Worm (Caenorhabditis elegans) whole organism, L4 larva: ENCODE measurements around the gene hrg-6.

Experiments
- D1046.2 ChIP-seq: fragments of 200-800 bp; sonication (Bioruptor generic); IDR thresholded peaks from 2 replicates; pipeline ENCODE4 v1.3.6; 2022; ENCODE audit warnings: missing genetic modification characterization, missing compliant biosample characterization
- F26F4.8 ChIP-seq: fragments of 200-800 bp; sonication (Bioruptor generic); conservative IDR thresholded peaks from 2 replicates; pipeline ENCODE4 v1.3.6; 2022; ENCODE audit warnings: missing genetic modification characterization, missing compliant biosample characterization
- F37D6.2 ChIP-seq: sonication (generic microtip); optimal IDR thresholded peaks from 2 replicates; lab custom pipeline; 2016; ENCODE audit warnings: mild to moderate bottlenecking, missing genetic modification characterization, missing compliant biosample characterization
- F44E2.7 ChIP-seq: fragments of 200-800 bp; sonication (Bioruptor generic); IDR thresholded peaks from 2 replicates; pipeline ENCODE4 v2.1.2; 2022; ENCODE audit warnings: missing genetic modification characterization, missing compliant biosample characterization
- T26A8.4 ChIP-seq: fragments of 200-800 bp; sonication (Bioruptor generic); IDR thresholded peaks from 2 replicates; pipeline ENCODE4 v1.3.6; 2022; ENCODE audit warnings: missing genetic modification characterization, missing compliant biosample characterization
- Y105C5A.15 ChIP-seq: fragments of 200-800 bp; sonication (Bioruptor generic); IDR thresholded peaks from 2 replicates; pipeline ENCODE4 v1.3.6; 2022; ENCODE audit warnings: missing genetic modification characterization, missing compliant biosample characterization
- aha-1 ChIP-seq: fragments of 150-350 bp; peaks from one replicate; lab custom pipeline; 2014; ENCODE audit warnings: missing biosample characterization, missing genetic modification characterization
- ama-1 ChIP-seq: fragments of 150-350 bp; optimal IDR thresholded peaks from 2 replicates; lab custom pipeline; 2014; ENCODE audit warnings: inconsistent platforms, mixed read lengths
- arid-1 ChIP-seq: fragments of 200-800 bp; sonication (Bioruptor generic); conservative IDR thresholded peaks from 2 replicates; pipeline ENCODE4 v1.3.6; 2022; ENCODE audit warnings: missing genetic modification reagents, missing genetic modification characterization, missing compliant biosample characterization
- attf-4 ChIP-seq: sonication (generic microtip); optimal IDR thresholded peaks from 3 replicates; lab custom pipeline; 2017; ENCODE audit warnings: missing biosample characterization, missing genetic modification characterization
- ceh-20 ChIP-seq: fragments of 200-800 bp; sonication (Bioruptor generic); IDR thresholded peaks from 2 replicates; pipeline ENCODE4 v1.3.6; 2022; ENCODE audit warnings: missing genetic modification reagents, missing genetic modification characterization, missing compliant biosample characterization
- ceh-62 ChIP-seq: sonication (generic microtip); optimal IDR thresholded peaks from 2 replicates; lab custom pipeline; 2017; ENCODE audit warnings: missing biosample characterization, missing genetic modification characterization
- ceh-82 ChIP-seq: sonication (generic microtip); optimal IDR thresholded peaks from 2 replicates; lab custom pipeline; 2017; ENCODE audit warnings: missing biosample characterization, missing genetic modification characterization
- ctbp-1 ChIP-seq: fragments of 200-800 bp; sonication (Bioruptor generic); IDR thresholded peaks from 2 replicates; pipeline ENCODE4 v1.3.6; 2022; ENCODE audit warnings: missing genetic modification reagents, missing genetic modification characterization, missing compliant biosample characterization
- daf-19 ChIP-seq: fragments of 200-800 bp; sonication (Bioruptor generic); conservative IDR thresholded peaks from 2 replicates; pipeline ENCODE4 v1.3.6; 2022; ENCODE audit warnings: missing genetic modification characterization, missing compliant biosample characterization
- dmd-8 ChIP-seq: fragments of 200-800 bp; sonication (Bioruptor generic); IDR thresholded peaks from 2 replicates; pipeline ENCODE4 v1.3.6; 2022; ENCODE audit warnings: missing genetic modification characterization, missing compliant biosample characterization
- dmd-9 ChIP-seq: fragments of 200-800 bp; sonication (Bioruptor generic); IDR thresholded peaks from 2 replicates; pipeline ENCODE4 v1.3.6; 2022; ENCODE audit warnings: missing genetic modification reagents, missing genetic modification characterization, missing compliant biosample characterization
- duxl-1 ChIP-seq: sonication (generic microtip); optimal IDR thresholded peaks from 2 replicates; lab custom pipeline; 2016; ENCODE audit warnings: mild to moderate bottlenecking, missing genetic modification characterization, moderate library complexity, missing compliant biosample characterization; ENCODE audit not compliant: poor library complexity
- hmg-1.1 ChIP-seq: fragments of 200-800 bp; sonication (Bioruptor generic); IDR thresholded peaks from 2 replicates; pipeline ENCODE4 v1.3.6; 2022; ENCODE audit warnings: missing genetic modification reagents, missing genetic modification characterization, missing compliant biosample characterization
- lin-1 ChIP-seq: fragments of 200-800 bp; sonication (Bioruptor generic); IDR thresholded peaks from 2 replicates; pipeline ENCODE4 v1.3.6; 2022; ENCODE audit warnings: missing genetic modification reagents, missing genetic modification characterization, missing compliant biosample characterization
- lin-13 ChIP-seq: fragments of 150-350 bp; optimal IDR thresholded peaks from 2 replicates; lab custom pipeline; 2014; ENCODE audit warnings: missing biosample characterization, missing genetic modification reagents, missing genetic modification characterization
- lsy-2 ChIP-seq, 2 experiments: fragments of 150-350 bp in 1 of 2; sonication (generic microtip) in 1 of 2; optimal IDR thresholded peaks; 2 replicates each; lab custom pipeline; 2014 to 2017; ENCODE audit warnings: missing biosample characterization in 2 of 2, missing genetic modification characterization in 2 of 2
- madf-9 ChIP-seq: fragments of 200-800 bp; sonication (Bioruptor generic); conservative IDR thresholded peaks from 2 replicates; pipeline ENCODE4 v1.3.6; 2022; ENCODE audit warnings: missing genetic modification reagents, missing genetic modification characterization, missing compliant biosample characterization
- mes-2 ChIP-seq: sonication (generic microtip); optimal IDR thresholded peaks from 2 replicates; lab custom pipeline; 2016; ENCODE audit warnings: missing genotype, mild to moderate bottlenecking, missing genetic modification characterization, missing compliant biosample characterization; ENCODE audit not compliant: poor library complexity, severe bottlenecking
- mxl-2 ChIP-seq: fragments of 200-800 bp; sonication (Bioruptor generic); conservative IDR thresholded peaks from 2 replicates; pipeline ENCODE4 v1.3.6; 2022; ENCODE audit warnings: missing genetic modification reagents, missing genetic modification characterization, missing compliant biosample characterization
- mxl-3 ChIP-seq: fragments of 200-800 bp; sonication (Bioruptor generic); optimal IDR thresholded peaks from 2 replicates; lab custom pipeline; 2018; ENCODE audit warnings: mild to moderate bottlenecking, missing genetic modification characterization, missing compliant biosample characterization
- nhr-11 ChIP-seq: fragments of 150-350 bp; optimal IDR thresholded peaks from 2 replicates; lab custom pipeline; 2014; ENCODE audit warnings: missing biosample characterization, missing genetic modification characterization
- nhr-42 ChIP-seq: fragments of 200-800 bp; sonication (Bioruptor generic); IDR thresholded peaks from 2 replicates; pipeline ENCODE4 v1.3.6; 2022; ENCODE audit warnings: missing genetic modification characterization, missing compliant biosample characterization
- nhr-48 ChIP-seq: sonication (generic microtip); optimal IDR thresholded peaks from 2 replicates; lab custom pipeline; 2016; ENCODE audit warnings: mild to moderate bottlenecking, missing genetic modification characterization, missing compliant biosample characterization
- php-3 ChIP-seq: fragments of 200-800 bp; sonication (Bioruptor generic); IDR thresholded peaks from 2 replicates; pipeline ENCODE4 v1.3.6; 2022; ENCODE audit warnings: missing genetic modification reagents, missing genetic modification characterization, missing compliant biosample characterization
- rbr-2 ChIP-seq: sonication (generic microtip); optimal IDR thresholded peaks from 2 replicates; lab custom pipeline; 2016; ENCODE audit warnings: missing genotype, missing genetic modification characterization, missing compliant biosample characterization
- set-16 ChIP-seq: fragments of 200-800 bp; sonication (Bioruptor generic); IDR thresholded peaks from 2 replicates; pipeline ENCODE4 v1.3.6; 2022; ENCODE audit warnings: missing genetic modification reagents, missing genetic modification characterization, missing compliant biosample characterization
- spr-1 ChIP-seq: sonication (generic microtip); optimal IDR thresholded peaks from 2 replicates; lab custom pipeline; 2016; ENCODE audit warnings: mild to moderate bottlenecking, missing genetic modification characterization, missing compliant biosample characterization
- unc-62 ChIP-seq, 3 experiments: fragments of 150-350 bp in 1 of 3; sonication (generic microtip); optimal IDR thresholded peaks in 2 of 3; peaks in 1 of 3; 1 replicate in 1 of 3; 2 replicates in 2 of 3; lab custom pipeline; 2014 to 2017; ENCODE audit warnings: missing biosample characterization in 3 of 3, missing genetic modification characterization in 3 of 3, missing genetic modification reagents in 3 of 3, missing genotype in 1 of 3
- zfp-3 ChIP-seq: fragments of 200-800 bp; sonication (Bioruptor generic); conservative IDR thresholded peaks from 2 replicates; pipeline ENCODE4 v1.3.6; 2022; ENCODE audit warnings: missing genetic modification reagents, missing genetic modification characterization, missing compliant biosample characterization

The hrg-6 gene

DNA sequence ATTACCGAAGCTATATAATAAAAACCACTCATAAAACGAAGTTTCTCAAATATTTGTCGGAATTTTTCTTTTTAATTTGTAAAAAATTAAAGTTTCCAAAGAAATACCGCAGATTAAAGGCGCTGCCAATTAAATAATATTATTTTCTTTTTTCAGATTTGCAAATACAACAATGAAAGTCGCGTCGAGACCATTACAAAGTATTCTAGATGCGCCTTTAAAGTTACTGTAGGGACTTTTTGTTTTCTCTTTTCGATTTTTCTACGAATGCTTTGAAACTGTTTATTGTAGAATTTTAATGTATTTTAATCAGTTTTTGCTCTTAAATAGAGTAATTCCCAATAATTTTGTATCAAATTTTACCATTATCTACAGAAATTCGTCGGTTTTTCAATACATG, 5.8 kb downstream of the hrg-6 start:
- no peak for TF ChIP-seq spr-1
- TF ChIP-seq unc-62 (GFP tag; optimal IDR thresholded peaks at IDR 0.05 in 1 of 2; lab: Kevin White, UChicago): peak in 1 of 2 experiments; percentile 43
- no peak for TF ChIP-seq unc-62 (tag; optimal IDR thresholded peaks at IDR 0.05; lab: Kevin White, UChicago)
- TF ChIP-seq, all 104 proteins: peak for 1

DNA sequence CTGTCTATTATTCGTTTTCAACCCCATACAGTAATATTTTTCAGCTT, 6.1 kb downstream of the hrg-6 start, which contains the start of gene kdin-1:
TSS of gene kdin-1 (plus strand) at position 38 of the 47 bp plus-strand sequence.
- TF ChIP-seq lin-1 (GFP tag; lab: Robert Waterston, UW): no peak
- TF ChIP-seq lsy-2 (tag; optimal IDR thresholded peaks at IDR 0.05; lab: Kevin White, UChicago): no peak
- no peak for TF ChIP-seq daf-19 (GFP tag; lab: Robert Waterston, UW)
- no peak for TF ChIP-seq ceh-20 (GFP tag; lab: Robert Waterston, UW)
- no peak for TF ChIP-seq duxl-1 (tag; lab: Kevin White, UChicago)
- no peak for TF ChIP-seq ceh-62 (tag; lab: Kevin White, UChicago)
- TF ChIP-seq ama-1 (lab: Kevin White, UChicago): no peak
- no peak for TF ChIP-seq lin-13 (GFP tag; lab: Kevin White, UChicago)
- TF ChIP-seq rbr-2: no peak
- no peak for TF ChIP-seq nhr-11 (tag; lab: Kevin White, UChicago)
- TF ChIP-seq zfp-3: no peak
- no peak for TF ChIP-seq attf-4 (tag; lab: Kevin White, UChicago)
- TF ChIP-seq ceh-82 (tag; lab: Kevin White, UChicago): no peak
- no peak for TF ChIP-seq F44E2.7 (GFP tag; lab: Robert Waterston, UW)
- TF ChIP-seq mes-2 (tag; lab: Kevin White, UChicago): no peak
- no peak for TF ChIP-seq nhr-48
- no peak for TF ChIP-seq dmd-9 (GFP tag; lab: Robert Waterston, UW)
- no peak for TF ChIP-seq hmg-1.1 (GFP tag; lab: Robert Waterston, UW)
- no peak for TF ChIP-seq F26F4.8

DNA sequence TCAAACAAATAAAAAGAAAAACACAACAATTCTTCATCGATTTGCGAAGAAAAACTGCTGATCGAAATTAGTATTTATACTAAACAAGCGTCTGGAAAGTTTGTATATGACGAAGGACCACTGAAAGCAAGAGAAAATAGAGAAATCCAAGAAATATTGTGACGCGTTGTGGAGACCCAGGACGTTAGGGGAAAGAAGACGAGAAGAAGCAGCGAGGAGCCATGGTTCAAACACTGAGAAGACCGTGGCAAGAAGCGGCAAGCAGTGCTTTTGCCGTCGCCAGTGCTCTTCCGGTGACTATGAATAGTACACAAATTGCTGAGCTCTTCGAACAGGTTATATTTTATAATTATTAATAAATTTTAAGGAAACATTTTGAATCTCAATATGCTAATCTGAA, 6.3 kb downstream of the hrg-6 start:
- 0 out of 2 replicates have a peak, but pooled peaks have one; percentile 9 for TF ChIP-seq hmg-1.1 (GFP tag; lab: Robert Waterston, UW)
- no peak for TF ChIP-seq lin-13 (GFP tag; lab: Kevin White, UChicago)
- no peak for TF ChIP-seq dmd-8 (GFP tag; lab: Robert Waterston, UW)
- TF ChIP-seq D1046.2 (GFP tag; lab: Robert Waterston, UW): no peak
- 0 out of 2 replicates have a peak, but pooled peaks have one; percentile 27 for TF ChIP-seq ctbp-1
- TF ChIP-seq F37D6.2: no peak
- TF ChIP-seq T26A8.4 (GFP tag; lab: Robert Waterston, UW): no peak
- TF ChIP-seq aha-1: peak; percentile 13
- peak; percentile 6 for TF ChIP-seq mes-2 (tag; lab: Kevin White, UChicago)
- TF ChIP-seq set-16 (GFP tag; lab: Robert Waterston, UW): no peak
- no peak for TF ChIP-seq Y105C5A.15
- no peak for TF ChIP-seq madf-9
- no peak for TF ChIP-seq arid-1 (GFP tag; lab: Robert Waterston, UW)
- no peak for TF ChIP-seq mxl-2 (GFP tag; lab: Robert Waterston, UW)
- TF ChIP-seq zfp-3: no peak

DNA sequence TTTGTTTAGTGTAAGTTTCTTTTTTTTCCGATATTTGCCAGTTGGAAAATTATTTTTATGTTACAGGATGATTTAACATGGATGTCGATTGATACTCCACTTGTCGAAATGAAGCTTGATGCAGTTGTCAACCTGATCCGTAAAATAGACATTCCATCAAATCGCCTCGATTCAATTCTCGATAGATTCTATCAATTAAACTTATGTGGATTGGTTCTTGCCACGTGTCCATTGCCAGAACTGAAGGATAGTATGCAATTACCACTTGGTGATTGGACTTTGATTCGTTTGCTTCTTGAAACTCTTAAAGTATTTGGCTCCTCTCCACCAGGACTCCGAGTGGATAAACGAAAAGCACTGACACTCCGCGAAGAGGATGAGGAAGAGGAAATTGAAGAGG, 12.0 kb downstream of the hrg-6 start:
- no peak for TF ChIP-seq ceh-20 (GFP tag; lab: Robert Waterston, UW)
- TF ChIP-seq unc-62 (GFP tag; optimal IDR thresholded peaks at IDR 0.05 in 1 of 2; lab: Kevin White, UChicago): peak in 1 of 2 experiments; percentile 96
- TF ChIP-seq unc-62 (tag; optimal IDR thresholded peaks at IDR 0.05; lab: Kevin White, UChicago): no peak

DNA sequence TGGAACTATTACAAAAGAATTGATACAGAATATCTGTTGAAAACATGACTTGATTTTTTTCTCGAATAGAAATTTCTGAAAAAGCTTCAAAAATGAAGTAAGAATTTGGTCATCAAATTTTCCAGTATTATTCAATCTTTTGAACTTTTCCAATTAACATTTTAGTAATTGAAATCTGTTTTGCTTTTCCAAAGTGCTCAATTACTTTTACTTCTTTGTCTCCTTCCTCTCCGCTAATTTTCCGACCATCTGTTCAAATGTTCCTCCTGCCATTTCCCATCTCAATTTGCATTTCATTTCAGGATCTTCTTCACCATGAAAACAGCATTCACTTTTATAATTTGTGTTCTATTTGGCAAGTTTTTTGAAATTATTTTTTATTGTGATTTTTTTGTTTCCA, 16.5 kb downstream of the hrg-6 start, which contains the start of gene F36H1.11:
TSS of gene F36H1.11 (plus strand) at position 301 of the 400 bp plus-strand sequence.
- TF ChIP-seq php-3 (GFP tag; lab: Robert Waterston, UW) (no peak), nhr-11 (tag; lab: Kevin White, UChicago) (no peak), mxl-3 (GFP tag; lab: Kevin White, UChicago) (no peak), nhr-42 (GFP tag; lab: Robert Waterston, UW) (no peak)
